Fruit fly (Drosophila melanogaster) whole organism, embryonic: ENCODE measurements around the gene Sfxn2.
A peak's percentile ranks its signal among the peaks of the same experiment; 100 is the strongest.

Experiments used
- Atf-2 ChIP-seq: fragments of 200-800 bp; sonication (Bioruptor generic); optimal IDR thresholded peaks from 2 replicates; lab custom pipeline; 2016; ENCODE audit warnings: missing biosample characterization, missing genetic modification characterization
- Awh ChIP-seq: fragments of 200-800 bp; sonication (Bioruptor generic); IDR thresholded peaks from 2 replicates; pipeline ENCODE4, ENCODE4 v1.3.6; 2022; ENCODE audit warnings: missing biosample characterization, missing genetic modification characterization
- Bteb2 ChIP-seq: fragments of 200-800 bp; sonication (Bioruptor generic); optimal IDR thresholded peaks from 2 replicates; lab custom pipeline; 2016; ENCODE audit warnings: missing biosample characterization, missing genetic modification characterization
- CG10366 ChIP-seq: fragments of 200-800 bp; sonication (Bioruptor generic); IDR thresholded peaks from 2 replicates; pipeline ENCODE4 v1.3.6; 2022; ENCODE audit warnings: missing biosample characterization, missing genetic modification characterization
- CG10431 ChIP-seq: fragments of 200-800 bp; sonication (Bioruptor generic); optimal IDR thresholded peaks from 3 replicates; lab custom pipeline; 2018; ENCODE audit warnings: missing biosample characterization, mild to moderate bottlenecking, missing genetic modification characterization
- CG10543 ChIP-seq: fragments of 200-800 bp; sonication (Bioruptor generic); optimal IDR thresholded peaks from 3 replicates; lab custom pipeline; 2017; ENCODE audit warnings: missing biosample characterization, mild to moderate bottlenecking, missing genetic modification characterization, moderate library complexity
- CG13424 ChIP-seq: fragments of 200-800 bp; sonication (Bioruptor generic); optimal IDR thresholded peaks from 2 replicates; lab custom pipeline; 2019; ENCODE audit warnings: missing biosample characterization, mild to moderate bottlenecking, missing genetic modification characterization, moderate library complexity
- CG13894 ChIP-seq: fragments of 200-800 bp; sonication (Bioruptor generic); optimal IDR thresholded peaks from 3 replicates; lab custom pipeline; 2018; ENCODE audit warnings: missing biosample characterization, mild to moderate bottlenecking, missing genetic modification characterization, moderate library complexity
- CG16815 ChIP-seq: fragments of 200-800 bp; sonication (Bioruptor generic); optimal IDR thresholded peaks from 3 replicates; lab custom pipeline; 2017; ENCODE audit warnings: missing biosample characterization, mild to moderate bottlenecking, missing genetic modification characterization
- CG17385 ChIP-seq: fragments of 200-800 bp; sonication (Bioruptor generic); optimal IDR thresholded peaks from 3 replicates; lab custom pipeline; 2018; ENCODE audit warnings: missing biosample characterization, mild to moderate bottlenecking, missing genetic modification characterization
- CG17568 ChIP-seq: fragments of 200-800 bp; sonication (Bioruptor generic); optimal IDR thresholded peaks from 2 replicates; lab custom pipeline; 2018; ENCODE audit warnings: missing biosample characterization, mild to moderate bottlenecking, missing genetic modification characterization, moderate library complexity
- CG17912 ChIP-seq: fragments of 200-800 bp; sonication (Bioruptor generic); optimal IDR thresholded peaks from 2 replicates; lab custom pipeline; 2018; ENCODE audit warnings: missing biosample characterization, mild to moderate bottlenecking, missing genetic modification characterization
- CG18262 ChIP-seq: fragments of 200-800 bp; optimal IDR thresholded peaks from 3 replicates; lab custom pipeline; 2019; ENCODE audit warnings: missing biosample characterization, mild to moderate bottlenecking, missing genetic modification characterization, moderate library complexity
- CG18619 ChIP-seq: fragments of 200-800 bp; sonication (Bioruptor generic); optimal IDR thresholded peaks from 3 replicates; lab custom pipeline; 2017; ENCODE audit warnings: missing biosample characterization, mild to moderate bottlenecking, missing genetic modification characterization
- CG2129 ChIP-seq: fragments of 200-800 bp; sonication (Bioruptor generic); IDR thresholded peaks from 2 replicates; pipeline ENCODE4 v1.3.6; 2022; ENCODE audit warnings: missing biosample characterization, missing genetic modification characterization; ENCODE audit not compliant: partially characterized antibody
- CG2202 ChIP-seq: fragments of 200-800 bp; sonication (Bioruptor generic); optimal IDR thresholded peaks from 2 replicates; lab custom pipeline; 2018; ENCODE audit warnings: missing biosample characterization, mild to moderate bottlenecking, missing genetic modification characterization
- CG31388 ChIP-seq: fragments of 200-800 bp; sonication (Bioruptor generic); optimal IDR thresholded peaks from 2 replicates; lab custom pipeline; 2016; ENCODE audit warnings: missing biosample characterization, missing genetic modification characterization
- CG31441 ChIP-seq: fragments of 200-800 bp; sonication (Bioruptor generic); IDR thresholded peaks from 2 replicates; pipeline ENCODE4 v1.3.6; 2022; ENCODE audit warnings: missing biosample characterization, missing genetic modification characterization
- CG32532 ChIP-seq: fragments of 200-800 bp; sonication (Bioruptor generic); IDR thresholded peaks from 2 replicates; pipeline ENCODE4 v1.3.6; 2022; ENCODE audit warnings: missing biosample characterization, missing genetic modification characterization
- CG3281 ChIP-seq: fragments of 200-800 bp; sonication (Bioruptor generic); optimal IDR thresholded peaks from 3 replicates; lab custom pipeline; 2017; ENCODE audit warnings: missing biosample characterization, mild to moderate bottlenecking, missing genetic modification characterization
- CG34224 ChIP-seq: fragments of 200-800 bp; sonication (Bioruptor generic); IDR thresholded peaks from 3 replicates; pipeline ENCODE4 v1.3.6; 2022; ENCODE audit warnings: missing biosample characterization, missing genetic modification characterization; ENCODE audit not compliant: partially characterized antibody
- CG3838 ChIP-seq: fragments of 200-800 bp; sonication (Bioruptor generic); optimal IDR thresholded peaks from 3 replicates; lab custom pipeline; 2016; ENCODE audit warnings: missing biosample characterization, missing genetic modification characterization
- CG6175 ChIP-seq: fragments of 200-800 bp; sonication (Bioruptor generic); IDR thresholded peaks from 3 replicates; pipeline ENCODE4 v1.3.6; 2022; ENCODE audit warnings: missing biosample characterization, missing genetic modification characterization
- CG6813 ChIP-seq: fragments of 200-800 bp; sonication (Bioruptor generic); optimal IDR thresholded peaks from 2 replicates; lab custom pipeline; 2017; ENCODE audit warnings: missing biosample characterization, missing genetic modification characterization, mild to moderate bottlenecking, moderate library complexity, missing genetic modification reagents
- CG7745 ChIP-seq: fragments of 200-800 bp; sonication (Bioruptor generic); optimal IDR thresholded peaks from 2 replicates; lab custom pipeline; 2018; ENCODE audit warnings: missing biosample characterization, mild to moderate bottlenecking, missing genetic modification characterization, moderate library complexity
- Doc2 ChIP-seq: fragments of 200-800 bp; sonication (Bioruptor generic); IDR thresholded peaks from 2 replicates; pipeline ENCODE4 v1.3.6; 2022; ENCODE audit warnings: missing biosample characterization, missing genetic modification characterization
- GATAe ChIP-seq: fragments of 200-800 bp; sonication (Bioruptor generic); conservative IDR thresholded peaks from 2 replicates; pipeline ENCODE4 v1.3.6; 2022; ENCODE audit warnings: missing biosample characterization, missing genetic modification characterization
- Hand ChIP-seq: fragments of 200-800 bp; sonication (Bioruptor generic); optimal IDR thresholded peaks from 2 replicates; lab custom pipeline; 2017; ENCODE audit warnings: mild to moderate bottlenecking, missing biosample characterization, missing genetic modification reagents, missing genetic modification characterization
- Hmr ChIP-seq: fragments of 200-800 bp; sonication (Bioruptor generic); optimal IDR thresholded peaks from 3 replicates; lab custom pipeline; 2017; ENCODE audit warnings: mild to moderate bottlenecking, missing biosample characterization, missing genetic modification reagents, missing genetic modification characterization
- Hr78 ChIP-seq, 2 experiments: fragments of 200-800 bp in 1 of 2; fragments of >200 bp in 1 of 2; sonication (Bioruptor generic) in 1 of 2; optimal IDR thresholded peaks; 2 replicates each; lab custom pipeline; 2017 to 2019; ENCODE audit warnings: missing biosample characterization in 2 of 2, missing genetic modification characterization in 2 of 2, mild to moderate bottlenecking in 1 of 2, moderate library complexity in 1 of 2
- Side ChIP-seq: fragments of 200-800 bp; sonication (Bioruptor generic); optimal IDR thresholded peaks from 2 replicates; lab custom pipeline; 2016; ENCODE audit warnings: missing biosample characterization, missing genetic modification characterization
- ab ChIP-seq: fragments of 200-800 bp; sonication (Bioruptor generic); optimal IDR thresholded peaks from 2 replicates; lab custom pipeline; 2016; ENCODE audit warnings: missing biosample characterization, missing genetic modification characterization
- ase ChIP-seq: fragments of 200-800 bp; sonication (Bioruptor generic); IDR thresholded peaks from 3 replicates; pipeline ENCODE4 v1.3.6; 2022; ENCODE audit warnings: missing biosample characterization, missing genetic modification characterization
- chinmo ChIP-seq: fragments of 200-800 bp; sonication (Bioruptor generic); IDR thresholded peaks from 4 replicates; pipeline ENCODE4 v1.3.6; 2022; ENCODE audit warnings: missing biosample characterization, missing genetic modification characterization; ENCODE audit not compliant: partially characterized antibody
- dmrt11E ChIP-seq: fragments of 200-800 bp; sonication (Bioruptor generic); optimal IDR thresholded peaks from 3 replicates; lab custom pipeline; 2018; ENCODE audit warnings: missing biosample characterization, mild to moderate bottlenecking, missing genetic modification characterization, moderate library complexity
- gem ChIP-seq: fragments of 200-800 bp; sonication (Bioruptor generic); optimal IDR thresholded peaks from 2 replicates; lab custom pipeline; 2019; ENCODE audit warnings: missing biosample characterization, mild to moderate bottlenecking, missing genetic modification characterization, moderate library complexity
- her ChIP-seq: fragments of 200-800 bp; sonication (Bioruptor generic); optimal IDR thresholded peaks from 2 replicates; lab custom pipeline; 2016; ENCODE audit warnings: missing biosample characterization, missing genetic modification characterization
- jing ChIP-seq: fragments of 200-800 bp; sonication (Bioruptor generic); optimal IDR thresholded peaks from 2 replicates; lab custom pipeline; 2018; ENCODE audit warnings: missing biosample characterization, mild to moderate bottlenecking, missing genetic modification characterization
- kni ChIP-seq: fragments of 200-800 bp; sonication (Bioruptor generic); optimal IDR thresholded peaks from 3 replicates; lab custom pipeline; 2017; ENCODE audit warnings: mild to moderate bottlenecking, missing biosample characterization, missing genetic modification reagents, missing genetic modification characterization
- mam ChIP-seq: fragments of 200-800 bp; sonication (Bioruptor generic); optimal IDR thresholded peaks from 3 replicates; lab custom pipeline; 2016; ENCODE audit warnings: missing biosample characterization, missing genetic modification characterization
- mirr ChIP-seq: fragments of 200-800 bp; sonication (Bioruptor generic); optimal IDR thresholded peaks from 3 replicates; lab custom pipeline; 2018; ENCODE audit warnings: missing biosample characterization, mild to moderate bottlenecking, missing genetic modification characterization
- onecut ChIP-seq: fragments of 200-800 bp; sonication (Bioruptor generic); IDR thresholded peaks from 2 replicates; pipeline ENCODE4 v1.3.6; 2022; ENCODE audit warnings: missing biosample characterization, missing genetic modification characterization
- pan ChIP-seq, 4 experiments: fragments of >200 bp in 3 of 4; fragments of 200-800 bp in 1 of 4; sonication (Bioruptor generic) in 1 of 4; optimal IDR thresholded peaks in 3 of 4; IDR thresholded peaks in 1 of 4; 2 replicates each; pipeline versions ENCODE4 v1.3.6 to Lab custom; 2017 to 2022; ENCODE audit warnings: missing biosample characterization in 2 of 4, missing genetic modification characterization in 2 of 4, mixed read lengths in 1 of 4
- sd ChIP-seq: fragments of 200-800 bp; sonication (Bioruptor generic); optimal IDR thresholded peaks from 3 replicates; lab custom pipeline; 2018; ENCODE audit warnings: missing biosample characterization, mild to moderate bottlenecking, missing genetic modification characterization, moderate library complexity
- seq ChIP-seq: fragments of 200-800 bp; sonication (Bioruptor generic); IDR thresholded peaks from 2 replicates; pipeline ENCODE4 v1.3.6; 2022; ENCODE audit warnings: missing biosample characterization, missing genetic modification characterization
- sna ChIP-seq: fragments of 200-800 bp; sonication (Bioruptor generic); IDR thresholded peaks from 2 replicates; pipeline ENCODE4 v1.3.6; 2022; ENCODE audit warnings: missing biosample characterization, missing genetic modification characterization; ENCODE audit not compliant: partially characterized antibody
- sr ChIP-seq: fragments of 200-800 bp; sonication (Bioruptor generic); IDR thresholded peaks from 3 replicates; pipeline ENCODE4 v1.3.6; 2022; ENCODE audit warnings: missing biosample characterization, missing genetic modification characterization
- vvl ChIP-seq: fragments of 200-800 bp; sonication (Bioruptor generic); IDR thresholded peaks from 2 replicates; pipeline ENCODE4 v1.3.6; 2022; ENCODE audit warnings: missing biosample characterization, missing genetic modification characterization

Gene Sfxn2

DNA sequence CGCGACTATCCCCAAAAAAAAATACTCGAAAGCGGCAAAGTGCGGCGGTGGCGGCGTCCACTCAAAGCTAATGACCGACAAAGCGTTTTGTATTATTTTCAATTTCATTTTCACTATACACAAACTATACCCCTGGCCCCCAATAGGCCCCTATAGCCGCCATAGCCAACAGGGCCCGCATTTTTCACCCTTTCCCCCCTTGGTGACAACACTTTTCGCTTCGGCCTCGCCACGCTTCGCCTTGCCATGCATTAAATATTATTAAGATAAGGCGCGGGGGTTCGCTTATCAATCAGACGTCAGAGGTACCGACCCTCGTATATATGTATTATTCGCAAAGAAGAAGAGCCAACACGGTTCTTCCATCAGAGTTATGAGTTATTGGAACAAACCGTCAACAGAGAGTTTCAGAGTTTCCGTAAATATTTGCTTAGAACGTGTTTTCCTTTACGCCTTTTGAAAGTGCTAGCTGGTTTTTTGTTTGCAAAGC lies 22.8 kb upstream of the Sfxn2 start (continued):
- TF ChIP-seq sna (GFP tag; lab: Robert Waterston, UW) (peak; percentile 15; the same call in 1 of the 2 replicates), CG32532 (peak; percentile 36; the same call in 1 of the 2 replicates), CG10543 (GFP tag; lab: Kevin White, UChicago) (peak; percentile 86), CG2129 (no peak), mam (no peak), Doc2 (GFP tag; lab: Robert Waterston, UW) (no peak), CG18619 (peak; percentile 25), chinmo (GFP tag; lab: Robert Waterston, UW) (peak; percentile 72; the same call in 2 of the 4 replicates), ab (GFP tag; lab: Kevin White, UChicago) (no peak), her (no peak), CG17568 (GFP tag; lab: Kevin White, UChicago) (peak; percentile 44), CG17912 (GFP tag; lab: Kevin White, UChicago) (no peak), CG3838 (GFP tag; lab: Kevin White, UChicago) (peak; percentile 28), GATAe (GFP tag; lab: Robert Waterston, UW) (peak; percentile 76), seq (0 out of 2 replicates have a peak, but pooled peaks have one; percentile 18), mirr (GFP tag; lab: Kevin White, UChicago) (peak; percentile 94), CG17385 (peak; percentile 67), CG2202 (peak; percentile 60), gem (tag; lab: Kevin White, UChicago) (peak; percentile 1), Hmr (GFP tag; lab: Kevin White, UChicago) (peak; percentile 28), CG10431 (GFP tag; lab: Kevin White, UChicago) (peak; percentile 60), pan (optimal IDR thresholded peaks at IDR 0.05; lab: Kevin White, UChicago) (no peak), pan (GFP tag; optimal IDR thresholded peaks at IDR 0.05 in 1 of 2, IDR thresholded peaks at IDR 0.05 in 1 of 2) (peak in 1 of 2 experiments; percentile 84), kni (GFP tag; lab: Kevin White, UChicago) (no peak), CG31441 (GFP tag; lab: Robert Waterston, UW) (no peak), CG16815 (GFP tag; lab: Kevin White, UChicago) (no peak), ase (GFP tag; lab: Robert Waterston, UW) (no peak), CG34224 (peak; percentile 19; the same call in 1 of the 3 replicates), CG10366 (no peak), CG6813 (peak; percentile 71), sr (GFP tag; lab: Robert Waterston, UW) (0 out of 3 replicates have a peak, but pooled peaks have one; percentile 43), vvl (GFP tag; lab: Robert Waterston, UW) (peak; percentile 42; the same call in 1 of the 2 replicates), CG3281 (GFP tag; lab: Kevin White, UChicago) (peak; percentile 50), CG18262 (peak; percentile 14), CG31388 (GFP tag; lab: Kevin White, UChicago) (no peak), sd (peak; percentile 89), Bteb2 (GFP tag; lab: Kevin White, UChicago) (no peak), onecut (no peak), jing (GFP tag; lab: Kevin White, UChicago) (no peak), CG7745 (tag; lab: Kevin White, UChicago) (no peak), Side (GFP tag; lab: Kevin White, UChicago) (peak; percentile 5), dmrt11E (tag; lab: Kevin White, UChicago) (peak; percentile 41), CG6175 (GFP tag; lab: Robert Waterston, UW) (peak; percentile 90; the same call in 2 of the 3 replicates), CG13894 (tag; lab: Kevin White, UChicago) (no peak), CG13424 (tag; lab: Kevin White, UChicago) (peak; percentile 4), Hand (peak; percentile 1), Atf-2 (GFP tag; lab: Kevin White, UChicago) (no peak), Hr78 (GFP tag; optimal IDR thresholded peaks at IDR 0.05; lab: Kevin White, UChicago) (peak in 1 of 2 experiments; percentile 67), Awh (GFP tag; lab: Robert Waterston, UW) (no peak)
